Fruit fly (Drosophila melanogaster): ENCODE data around the gene CG15743.

The CG15743 gene

dm6 chrX:13285001-13285748, at the start of gene CG15743, which contains the start of gene HDAC4 (continued):
- TF ChIP-seq MTF-1 (GFP tag; optimal IDR thresholded peaks at IDR 0.05; ENCODE audit: borderline replicate concordance) = no peak
- no peak for TF ChIP-seq kni (GFP tag; optimal IDR thresholded peaks at IDR 0.05)
- no peak for TF ChIP-seq Lim3 (GFP tag; IDR thresholded peaks at IDR 0.05)
- no peak for TF ChIP-seq HmgZ (tag; optimal IDR thresholded peaks at IDR 0.05)
- TF ChIP-seq sob (GFP tag; IDR thresholded peaks at IDR 0.05) = no peak
- no peak for TF ChIP-seq abd-A (tag; optimal IDR thresholded peaks at IDR 0.05)
- TF ChIP-seq D19A (tag; optimal IDR thresholded peaks at IDR 0.05) = no peak
- TF ChIP-seq CG13287 (GFP tag; IDR thresholded peaks at IDR 0.05; ENCODE audit: partially characterized antibody) = peak; percentile 88
- TF ChIP-seq Asciz (GFP tag; optimal IDR thresholded peaks at IDR 0.05) = no peak
- TF ChIP-seq Hr51 (GFP tag; optimal IDR thresholded peaks at IDR 0.05) = no peak
- no peak for TF ChIP-seq oc (tag; optimal IDR thresholded peaks at IDR 0.05)
- TF ChIP-seq NK7.1 (GFP tag; optimal IDR thresholded peaks at IDR 0.05) = no peak
- no peak for TF ChIP-seq Bdp1 (GFP tag; optimal IDR thresholded peaks at IDR 0.05)
- no peak for TF ChIP-seq Kr (GFP tag; optimal IDR thresholded peaks at IDR 0.05)
- TF ChIP-seq CG15514 (GFP tag; optimal IDR thresholded peaks at IDR 0.05) = no peak
- no peak for TF ChIP-seq Ets65A (GFP tag)
- no peak for TF ChIP-seq CG12299 (tag; optimal IDR thresholded peaks at IDR 0.05)
- TF ChIP-seq tx (GFP tag; optimal IDR thresholded peaks at IDR 0.05) = no peak
- TF ChIP-seq CG4328 (GFP tag; optimal IDR thresholded peaks at IDR 0.05) = no peak
- no peak for TF ChIP-seq CG6272 (GFP tag; IDR thresholded peaks at IDR 0.05)
- TF ChIP-seq ttk (GFP tag; IDR thresholded peaks at IDR 0.05) = no peak
- no peak for TF ChIP-seq NFAT (GFP tag; IDR thresholded peaks at IDR 0.05)
- TF ChIP-seq CG3407 (GFP tag; optimal IDR thresholded peaks at IDR 0.05) = no peak
- TF ChIP-seq vvl (GFP tag; IDR thresholded peaks at IDR 0.05) = peak; percentile 40; the same call in 1 of the 2 replicates
- TF ChIP-seq Mes4 (GFP tag; optimal IDR thresholded peaks at IDR 0.05) = no peak
- no peak for TF ChIP-seq vfl (GFP tag; optimal IDR thresholded peaks at IDR 0.05)
- TF ChIP-seq CG14667 (GFP tag; IDR thresholded peaks at IDR 0.05) = no peak
- TF ChIP-seq CG10147 (GFP tag; optimal IDR thresholded peaks at IDR 0.05) = no peak
- TF ChIP-seq CG8290 (GFP tag; optimal IDR thresholded peaks at IDR 0.05) = peak; percentile 59
- peak in 1 of 2 experiments; percentile 83 for TF ChIP-seq CG8290 (tag; optimal IDR thresholded peaks at IDR 0.05)
- peak; percentile 19; the same call in 1 of the 2 replicates for TF ChIP-seq Rfx (GFP tag; IDR thresholded peaks at IDR 0.05)
- TF ChIP-seq dmrt99B (tag; optimal IDR thresholded peaks at IDR 0.05) = no peak
- no peak for TF ChIP-seq CG3726 (GFP tag; IDR thresholded peaks at IDR 0.05)
- no peak for TF ChIP-seq tgo (GFP tag; IDR thresholded peaks at IDR 0.05)
- TF ChIP-seq ken (GFP tag; IDR thresholded peaks at IDR 0.05) = no peak
- TF ChIP-seq az2 (GFP tag; optimal IDR thresholded peaks at IDR 0.05) = no peak
- peak; percentile 8 for TF ChIP-seq CG8924 (tag; optimal IDR thresholded peaks at IDR 0.05)
- TF ChIP-seq chm (GFP tag; IDR thresholded peaks at IDR 0.05) = no peak
- TF ChIP-seq CG12104 (GFP tag; optimal IDR thresholded peaks at IDR 0.05) = no peak
- peak; percentile 88 for TF ChIP-seq sens (GFP tag)
- TF ChIP-seq CG11093 (GFP tag; IDR thresholded peaks at IDR 0.05) = no peak
- no peak for TF ChIP-seq fru (optimal IDR thresholded peaks at IDR 0.05)
- TF ChIP-seq CG9932 (GFP tag; IDR thresholded peaks at IDR 0.05) = peak; percentile 18; the same call in 1 of the 2 replicates
- no peak for TF ChIP-seq dmrt11E (tag; optimal IDR thresholded peaks at IDR 0.05)
- no peak for TF ChIP-seq CrebB (tag; optimal IDR thresholded peaks at IDR 0.05)
- no peak for TF ChIP-seq Rx (GFP tag; IDR thresholded peaks at IDR 0.05)
- no peak for TF ChIP-seq CG4404 (GFP tag; IDR thresholded peaks at IDR 0.05)
- TF ChIP-seq cato (GFP tag; optimal IDR thresholded peaks at IDR 0.05; ENCODE audit: borderline replicate concordance) = no peak
- no peak for TF ChIP-seq CG34422 (GFP tag; IDR thresholded peaks at IDR 0.05)
- no peak for TF ChIP-seq Optix (GFP tag; IDR thresholded peaks at IDR 0.05)
- no peak for TF ChIP-seq CG10543 (GFP tag; optimal IDR thresholded peaks at IDR 0.05)
- no peak for TF ChIP-seq p53 (GFP tag; optimal IDR thresholded peaks at IDR 0.05)

All from whole organism, embryonic.